Worm (Caenorhabditis elegans) whole organism, L1 larva: ENCODE measurements around the gene nhr-56.

Experiments used
- nhr-237 ChIP-seq: fragments of 150-350 bp; optimal IDR thresholded peaks from 2 replicates; lab custom pipeline; 2014; ENCODE audit warnings: missing biosample characterization, missing genetic modification characterization
- skn-1 ChIP-seq: fragments of 150-350 bp; optimal IDR thresholded peaks from 2 replicates; lab custom pipeline; 2014; ENCODE audit warnings: missing biosample characterization, missing genetic modification characterization

ce11 chrV:2259750-2260149 is 40.9 kb downstream of the nhr-56 start, which contains the start of gene nhr-182:
- no peak for TF ChIP-seq nhr-237 (tag; lab: Kevin White, UChicago)
- peak; percentile 97 for TF ChIP-seq skn-1 (tag; lab: Kevin White, UChicago)
